Worm (Caenorhabditis elegans): ENCODE measurements around the gene Y105C5B.25.

Gene Y105C5B.25

ce11 chrIV:16168702-16169440 is 21.9 kb upstream of the Y105C5B.25 start (continued):
- peak; percentile 6 for TF ChIP-seq mes-2 (tag; optimal IDR thresholded peaks at IDR 0.05; ENCODE audit: poor library complexity, severe bottlenecking)
- no peak for TF ChIP-seq Y48G9A.11 (GFP tag; IDR thresholded peaks at IDR 0.05)
- TF ChIP-seq dve-1 (tag; optimal IDR thresholded peaks at IDR 0.05; ENCODE audit: insufficient read depth), result no peak
- no peak for TF ChIP-seq php-3 (GFP tag; IDR thresholded peaks at IDR 0.05)
- 0 out of 2 replicates have a peak, but pooled peaks have one; percentile 19 for TF ChIP-seq nhr-42 (GFP tag; IDR thresholded peaks at IDR 0.05)
- TF ChIP-seq aha-1 (tag), result peak; percentile 92
- TF ChIP-seq nhr-111 (GFP tag; optimal IDR thresholded peaks at IDR 0.05), result peak; percentile 61
- TF ChIP-seq tag-97 (GFP tag; IDR thresholded peaks at IDR 0.05), result no peak
- no peak for TF ChIP-seq lin-39 (tag; optimal IDR thresholded peaks at IDR 0.05)
- no peak for TF ChIP-seq dpl-1 (GFP tag; optimal IDR thresholded peaks at IDR 0.05)
- peak; percentile 50 for TF ChIP-seq snpc-1.2 (GFP tag; IDR thresholded peaks at IDR 0.05)
- peak; percentile 3 for TF ChIP-seq duxl-1 (tag; optimal IDR thresholded peaks at IDR 0.05; ENCODE audit: poor library complexity)

- TF ChIP-seq zfp-3 (GFP tag; conservative IDR thresholded peaks at IDR 0.05) (0 out of 2 replicates have a peak, but pooled peaks have one; percentile 19), ceh-62 (tag; optimal IDR thresholded peaks at IDR 0.05) (no peak), ama-1 (optimal IDR thresholded peaks at IDR 0.05) (peak; percentile 48), dmd-6 (GFP tag; IDR thresholded peaks at IDR 0.05) (peak; percentile 8; the same call in 1 of the 2 replicates), aha-1 (tag) (peak; percentile 89), set-16 (GFP tag; IDR thresholded peaks at IDR 0.05) (peak; percentile 19; the same call in 1 of the 2 replicates)
Observed at ce11 chrIV:16167941-16168340, 21.0 kb upstream of the Y105C5B.25 start.

- 0 out of 2 replicates have a peak, but pooled peaks have one; percentile 38 for TF ChIP-seq F44E2.7 (GFP tag; IDR thresholded peaks at IDR 0.05)
- TF ChIP-seq T26A8.4 (GFP tag; IDR thresholded peaks at IDR 0.05), result peak; percentile 41
- peak; percentile 83; the same call in 1 of the 2 replicates for TF ChIP-seq zfp-3 (GFP tag; conservative IDR thresholded peaks at IDR 0.05)
- TF ChIP-seq dmd-6 (GFP tag; IDR thresholded peaks at IDR 0.05), result peak; percentile 15; the same call in 1 of the 2 replicates
- TF ChIP-seq mep-1 (tag; optimal IDR thresholded peaks at IDR 0.05), result peak; percentile 69
- TF ChIP-seq nhr-77 (tag; optimal IDR thresholded peaks at IDR 0.05), result peak; percentile 13
- peak; percentile 16 for TF ChIP-seq sdz-12 (GFP tag; optimal IDR thresholded peaks at IDR 0.05)
- TF ChIP-seq nhr-42 (GFP tag; IDR thresholded peaks at IDR 0.05), result peak; percentile 72; the same call in 1 of the 2 replicates
- TF ChIP-seq nhr-102 (tag; optimal IDR thresholded peaks at IDR 0.05), result peak; percentile 13
- peak in 1 of 2 experiments; percentile 28 for TF ChIP-seq daf-16 (GFP tag; optimal IDR thresholded peaks at IDR 0.05)
- TF ChIP-seq daf-16 (tag; optimal IDR thresholded peaks at IDR 0.05), result peak; percentile 36
- TF ChIP-seq php-3 (GFP tag; IDR thresholded peaks at IDR 0.05), result 0 out of 2 replicates have a peak, but pooled peaks have one; percentile 39
- peak; percentile 55 for TF ChIP-seq dve-1 (tag; optimal IDR thresholded peaks at IDR 0.05; ENCODE audit: insufficient read depth)
- TF ChIP-seq duxl-1 (tag; optimal IDR thresholded peaks at IDR 0.05; ENCODE audit: poor library complexity), result peak; percentile 62
- peak; percentile 44; the same call in 1 of the 2 replicates for TF ChIP-seq mdt-29 (GFP tag; IDR thresholded peaks at IDR 0.05)
- peak; percentile 5 for TF ChIP-seq hlh-11 (tag; optimal IDR thresholded peaks at IDR 0.05)
- peak; percentile 43; the same call in 1 of the 2 replicates for TF ChIP-seq ceh-20 (GFP tag; IDR thresholded peaks at IDR 0.05)
- TF ChIP-seq hmg-1.1 (GFP tag; IDR thresholded peaks at IDR 0.05), result peak; percentile 14; the same call in 1 of the 2 replicates
- TF ChIP-seq lsy-2 (tag; optimal IDR thresholded peaks at IDR 0.05), result peak in 1 of 2 experiments; percentile 6
- TF ChIP-seq snpc-1.2 (GFP tag; IDR thresholded peaks at IDR 0.05), result peak; percentile 90
Observed at ce11 chrIV:16167331-16167730, 20.4 kb upstream of the Y105C5B.25 start.

- peak; percentile 75 for TF ChIP-seq snpc-1.2 (GFP tag; IDR thresholded peaks at IDR 0.05)
Observed at ce11 chrIV:16154300-16154699, 7.3 kb upstream of the Y105C5B.25 start.

- TF ChIP-seq madf-9 (GFP tag; conservative IDR thresholded peaks at IDR 0.05) (no peak), ceh-62 (tag; optimal IDR thresholded peaks at IDR 0.05) (no peak), aha-1 (tag) (peak; percentile 91), ZK337.2 (GFP tag; IDR thresholded peaks at IDR 0.05) (no peak), mes-2 (tag; optimal IDR thresholded peaks at IDR 0.05; ENCODE audit: poor library complexity, severe bottlenecking) (no peak), set-16 (GFP tag; IDR thresholded peaks at IDR 0.05) (no peak), hlh-11 (tag; optimal IDR thresholded peaks at IDR 0.05) (no peak), unc-62 (GFP tag; optimal IDR thresholded peaks at IDR 0.05 in 1 of 2) (peak in 1 of 2 experiments; percentile 67), unc-62 (tag; optimal IDR thresholded peaks at IDR 0.05) (no peak)
Observed at ce11 chrIV:16146063-16146462, 892 bp downstream of the Y105C5B.25 start.
